Fruit fly (Drosophila melanogaster): ENCODE results near the gene CG32591.

dm6 chrX:14946522-14946921 is 17.8 kb upstream of the CG32591 start:
- TF ChIP-seq jim (GFP tag; optimal IDR thresholded peaks at IDR 0.05) (no peak), Sp1 (GFP tag; optimal IDR thresholded peaks at IDR 0.05) (no peak), Jra (GFP tag; optimal IDR thresholded peaks at IDR 0.05) (no peak), psq (GFP tag; optimal IDR thresholded peaks at IDR 0.05) (no peak)

Measured in whole organism, wandering third instar larva.